Worm (Caenorhabditis elegans) whole organism, L3 larva: ENCODE measurements around the gene try-4.

Experiments
- aly-2 ChIP-seq: fragments of 150-350 bp; optimal IDR thresholded peaks from 2 replicates; lab custom pipeline; 2014; ENCODE audit warnings: missing biosample characterization, missing genetic modification characterization
- elt-2 ChIP-seq: sonication (generic microtip); optimal IDR thresholded peaks from 2 replicates; lab custom pipeline; 2016; ENCODE audit warnings: missing genetic modification reagents, mild to moderate bottlenecking, missing genetic modification characterization, missing compliant biosample characterization
- elt-3 ChIP-seq, 3 experiments: fragments of 150-350 bp in 1 of 3; sonication (generic microtip) in 2 of 3; optimal IDR thresholded peaks; 2 replicates in 2 of 3; 4 replicates in 1 of 3; lab custom pipeline; 2014 to 2017; ENCODE audit warnings: missing biosample characterization in 3 of 3, missing genetic modification characterization in 3 of 3
- eor-1 ChIP-seq, 2 experiments: fragments of 150-350 bp; optimal IDR thresholded peaks; 2 replicates each; lab custom pipeline; 2014 to 2018; ENCODE audit warnings: missing biosample characterization in 2 of 2, missing genetic modification characterization in 2 of 2
- fkh-2 ChIP-seq: fragments of 150-350 bp; optimal IDR thresholded peaks from 2 replicates; lab custom pipeline; 2014; ENCODE audit warnings: missing biosample characterization, missing genetic modification reagents, missing genetic modification characterization
- nhr-11 ChIP-seq: fragments of 150-350 bp; optimal IDR thresholded peaks from 2 replicates; lab custom pipeline; 2014; ENCODE audit warnings: missing biosample characterization, missing genetic modification characterization
- nhr-12 ChIP-seq: fragments of 150-350 bp; optimal IDR thresholded peaks from 2 replicates; lab custom pipeline; 2014; ENCODE audit warnings: missing biosample characterization, missing genetic modification characterization
- nhr-25 ChIP-seq: sonication (generic microtip); optimal IDR thresholded peaks from 2 replicates; lab custom pipeline; 2017; ENCODE audit warnings: missing biosample characterization, missing genetic modification characterization
- skn-1 ChIP-seq: fragments of 150-350 bp; optimal IDR thresholded peaks from 2 replicates; lab custom pipeline; 2014; ENCODE audit warnings: missing biosample characterization, missing genetic modification characterization
- snpc-4 ChIP-seq: fragments of 150-350 bp; optimal IDR thresholded peaks from 2 replicates; lab custom pipeline; 2014; ENCODE audit warnings: missing biosample characterization, missing genetic modification characterization
- unc-62 ChIP-seq: fragments of 150-350 bp; sonication (generic microtip); optimal IDR thresholded peaks from 4 replicates; lab custom pipeline; 2014; ENCODE audit warnings: missing biosample characterization, missing genetic modification reagents, missing genetic modification characterization
- ztf-11 ChIP-seq: fragments of 150-350 bp; optimal IDR thresholded peaks from 2 replicates; lab custom pipeline; 2014; ENCODE audit warnings: missing biosample characterization, missing genetic modification characterization

DNA sequence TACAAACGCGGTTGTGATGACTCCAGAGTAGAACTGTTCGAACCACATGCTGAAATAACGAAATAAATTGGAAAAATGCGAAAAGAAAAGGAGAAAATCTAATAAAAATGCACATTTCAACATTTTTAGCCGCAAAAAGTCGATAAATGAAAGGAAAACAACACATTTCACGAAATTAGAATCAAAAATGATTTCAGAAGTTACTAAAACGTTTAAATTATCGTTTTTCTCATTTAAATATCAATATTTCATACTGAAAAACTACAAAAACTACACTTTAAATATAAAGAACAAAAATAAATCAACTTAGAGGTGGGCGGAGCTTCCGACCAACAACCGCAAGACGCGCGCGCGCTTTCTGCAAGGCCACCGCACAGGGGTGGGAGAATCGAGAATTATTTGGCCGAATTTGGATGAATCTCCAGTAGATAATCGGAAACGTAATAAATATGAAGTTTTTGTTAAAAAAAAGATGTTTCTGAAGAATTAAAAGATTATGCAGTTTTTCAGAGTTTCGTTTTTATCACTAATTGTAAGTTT lies 9.0 kb downstream of the try-4 start, which contains the start of gene ndua-1:
- TF ChIP-seq elt-3 (tag; optimal IDR thresholded peaks at IDR 0.05; lab: Kevin White, UChicago) (no peak), nhr-11 (no peak), fkh-2 (tag; lab: Kevin White, UChicago) (no peak), nhr-12 (tag; lab: Kevin White, UChicago) (no peak), unc-62 (GFP tag; lab: Kevin White, UChicago) (no peak), eor-1 (tag; optimal IDR thresholded peaks at IDR 0.05; lab: Kevin White, UChicago) (no peak), ztf-11 (tag; lab: Kevin White, UChicago) (no peak), nhr-25 (tag; lab: Kevin White, UChicago) (no peak), aly-2 (tag; lab: Kevin White, UChicago) (no peak), skn-1 (no peak), snpc-4 (tag; lab: Kevin White, UChicago) (peak; percentile 45), elt-2 (tag; lab: Kevin White, UChicago) (no peak)
